Fruit fly (Drosophila melanogaster): Measurements from ENCODE around the gene CG15347.

DNA sequence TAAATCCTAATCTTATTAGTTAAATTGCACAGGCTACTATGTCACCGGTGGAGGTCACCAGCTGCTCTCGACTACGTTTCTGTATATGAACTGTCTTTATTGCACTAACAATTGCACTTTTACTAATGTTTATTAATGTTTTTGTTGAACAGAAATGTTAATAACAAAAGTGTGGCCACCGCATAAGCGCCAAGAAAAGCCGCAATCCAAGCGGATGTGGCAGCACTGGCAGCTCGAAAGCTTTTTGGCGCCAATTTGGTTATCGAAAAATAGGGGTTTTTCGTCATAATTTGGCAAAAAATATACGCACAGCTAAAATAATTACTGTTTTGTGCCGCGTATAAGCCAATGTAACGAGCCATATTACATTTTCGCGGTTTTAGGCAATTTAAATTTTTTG lies 18.5 kb downstream of the CG15347 start, which contains the start of gene CG12123:
- TF ChIP-seq Sin3A (optimal IDR thresholded peaks at IDR 0.05) (no peak), psq (optimal IDR thresholded peaks at IDR 0.05) (no peak), h (optimal IDR thresholded peaks at IDR 0.05) (no peak)
